Worm (Caenorhabditis elegans): ENCODE measurements around the gene D1025.10.

ce11 chrX:14507992-14508391 is 8.7 kb upstream of the D1025.10 start:
- TF ChIP-seq elt-3 (tag; optimal IDR thresholded peaks at IDR 0.05), result peak in 5 of 6 experiments; percentile 1 to 83 (median 44)
- TF ChIP-seq efl-1 (optimal IDR thresholded peaks at IDR 0.05), result no peak
- TF ChIP-seq efl-1 (GFP tag; optimal IDR thresholded peaks at IDR 0.05 in 1 of 2), result peak in 1 of 2 experiments; percentile 28
- TF ChIP-seq egl-13 (tag; optimal IDR thresholded peaks at IDR 0.05), result no peak
- no peak for TF ChIP-seq irx-1 (tag; optimal IDR thresholded peaks at IDR 0.05)
